Worm (Caenorhabditis elegans) whole organism, mixed stage, embryonic: ENCODE results near the gene nhr-246.

Source experiments
- M03D4.4 ChIP-seq: sonication (generic microtip); optimal IDR thresholded peaks from 2 replicates; lab custom pipeline; 2017; ENCODE audit warnings: mild to moderate bottlenecking, missing genetic modification characterization, missing compliant biosample characterization
- blmp-1 ChIP-seq: fragments of 150-350 bp; optimal IDR thresholded peaks from 2 replicates; lab custom pipeline; 2014; ENCODE audit warnings: missing biosample characterization, missing genetic modification characterization
- cnd-1 ChIP-seq: fragments of 200-800 bp; sonication (Bioruptor generic); optimal IDR thresholded peaks from 2 replicates; lab custom pipeline; 2018; ENCODE audit warnings: mild to moderate bottlenecking, missing genetic modification characterization, missing compliant biosample characterization
- elt-1 ChIP-seq: sonication (generic microtip); optimal IDR thresholded peaks from 2 replicates; lab custom pipeline; 2017; ENCODE audit warnings: missing genetic modification characterization, mild to moderate bottlenecking, missing compliant biosample characterization, antibody characterized with exemption, moderate library complexity, borderline replicate concordance; ENCODE audit not compliant: insufficient read depth
- elt-3 ChIP-seq: fragments of 150-350 bp; optimal IDR thresholded peaks from 2 replicates; lab custom pipeline; 2014; ENCODE audit warnings: missing biosample characterization, missing genetic modification characterization
- lin-13 ChIP-seq: fragments of 150-350 bp; optimal IDR thresholded peaks from 2 replicates; lab custom pipeline; 2014; ENCODE audit warnings: missing biosample characterization, missing genetic modification characterization
- mep-1 ChIP-seq: fragments of 150-350 bp; optimal IDR thresholded peaks from 2 replicates; lab custom pipeline; 2017; ENCODE audit warnings: missing biosample characterization, missing genetic modification reagents, missing genetic modification characterization, inconsistent platforms
- mls-2 ChIP-seq: sonication (generic microtip); optimal IDR thresholded peaks from 2 replicates; lab custom pipeline; 2016; ENCODE audit warnings: mild to moderate bottlenecking, missing genetic modification characterization, moderate library complexity, missing compliant biosample characterization
- nhr-237 ChIP-seq: fragments of 150-350 bp; optimal IDR thresholded peaks from 2 replicates; lab custom pipeline; 2014; ENCODE audit warnings: missing biosample characterization, missing genetic modification characterization
- snpc-4 ChIP-seq: fragments of 150-350 bp; optimal IDR thresholded peaks from 2 replicates; lab custom pipeline; 2014; ENCODE audit warnings: missing biosample characterization, missing genetic modification characterization
- sptf-1 ChIP-seq: sonication (generic microtip); optimal IDR thresholded peaks from 2 replicates; lab custom pipeline; 2017; ENCODE audit warnings: mild to moderate bottlenecking, missing genetic modification characterization, moderate library complexity, missing compliant biosample characterization
- unc-39 ChIP-seq: fragments of 150-350 bp; optimal IDR thresholded peaks from 2 replicates; lab custom pipeline; 2014; ENCODE audit warnings: missing biosample characterization, missing genetic modification characterization
- unc-62 ChIP-seq: fragments of 150-350 bp; optimal IDR thresholded peaks from 2 replicates; lab custom pipeline; 2014; ENCODE audit warnings: missing biosample characterization, missing genetic modification reagents, missing genetic modification characterization

ce11 chrV:15303625-15304024, 12.7 kb upstream of the nhr-246 start, which contains the start of gene srx-48:
- no peak for TF ChIP-seq nhr-237 (tag; lab: Kevin White, UChicago)
- TF ChIP-seq blmp-1 (tag; lab: Kevin White, UChicago) = no peak
- no peak for TF ChIP-seq elt-3
- TF ChIP-seq unc-39 = no peak
- TF ChIP-seq cnd-1 (tag; lab: Kevin White, UChicago) = no peak
- TF ChIP-seq snpc-4 (tag; lab: Kevin White, UChicago) = no peak
- no peak for TF ChIP-seq mep-1 (tag; lab: Kevin White, UChicago)
- TF ChIP-seq M03D4.4 (tag; lab: Kevin White, UChicago) = no peak
- TF ChIP-seq mls-2 (tag; lab: Kevin White, UChicago) = no peak
- TF ChIP-seq elt-1 (tag; lab: Kevin White, UChicago) = no peak
- TF ChIP-seq unc-62 (GFP tag; lab: Kevin White, UChicago) = no peak
- no peak for TF ChIP-seq lin-13 (tag; lab: Kevin White, UChicago)
- no peak for TF ChIP-seq sptf-1 (tag; lab: Kevin White, UChicago)
